Worm (Caenorhabditis elegans): ENCODE results near the gene Y39G8B.13.

- TF ChIP-seq him-1 (tag; optimal IDR thresholded peaks at IDR 0.05): no peak
- TF ChIP-seq dao-5 (tag; optimal IDR thresholded peaks at IDR 0.05): no peak
- TF ChIP-seq W03F9.2 (tag; optimal IDR thresholded peaks at IDR 0.05): no peak
These were observed 36.0 kb upstream of the Y39G8B.13 start for ce11 chrII:14018887-14019286.
